Worm (Caenorhabditis elegans) whole organism, early embryonic: ENCODE data around the gene F31B9.2.

Experiments used
- F13C5.2 ChIP-seq: sonication (generic microtip); optimal IDR thresholded peaks from 2 replicates; lab custom pipeline; 2017; ENCODE audit warnings: mild to moderate bottlenecking, missing genetic modification characterization, inconsistent platforms, missing compliant biosample characterization
- ama-1 ChIP-seq: fragments of 150-350 bp; optimal IDR thresholded peaks from 2 replicates; lab custom pipeline; 2014
- ceh-36 ChIP-seq: sonication (generic microtip); optimal IDR thresholded peaks from 2 replicates; lab custom pipeline; 2016; ENCODE audit warnings: missing genetic modification characterization, inconsistent platforms, missing compliant biosample characterization
- ets-7 ChIP-seq: sonication (generic microtip); optimal IDR thresholded peaks from 2 replicates; lab custom pipeline; 2016; ENCODE audit warnings: missing genotype, missing genetic modification characterization, missing compliant biosample characterization
- hmg-4 ChIP-seq: fragments of 200-800 bp; sonication (Bioruptor generic); optimal IDR thresholded peaks from 2 replicates; lab custom pipeline; 2018; ENCODE audit warnings: mild to moderate bottlenecking, missing genetic modification characterization, missing compliant biosample characterization
- hnd-1 ChIP-seq: sonication (generic microtip); optimal IDR thresholded peaks from 2 replicates; lab custom pipeline; 2016; ENCODE audit warnings: missing genetic modification characterization, missing compliant biosample characterization
- pes-1 ChIP-seq: fragments of 200-800 bp; sonication (Bioruptor generic); IDR thresholded peaks from 2 replicates; pipeline ENCODE4 v1.3.6; 2022; ENCODE audit warnings: missing genetic modification reagents, missing genetic modification characterization, missing compliant biosample characterization
- scrt-1 ChIP-seq: fragments of 200-800 bp; sonication (Bioruptor generic); IDR thresholded peaks from 2 replicates; pipeline ENCODE4 v1.3.6; 2022; ENCODE audit warnings: missing genetic modification characterization, missing compliant biosample characterization
- sea-1 ChIP-seq: fragments of 200-800 bp; sonication (Bioruptor generic); conservative IDR thresholded peaks from 2 replicates; pipeline ENCODE4 v1.3.6; 2022; ENCODE audit warnings: missing genetic modification characterization, missing compliant biosample characterization
- tbx-11 ChIP-seq: fragments of 200-800 bp; sonication (Bioruptor generic); IDR thresholded peaks from 2 replicates; pipeline ENCODE4 v1.3.6; 2022; ENCODE audit warnings: missing genetic modification characterization, missing compliant biosample characterization

DNA sequence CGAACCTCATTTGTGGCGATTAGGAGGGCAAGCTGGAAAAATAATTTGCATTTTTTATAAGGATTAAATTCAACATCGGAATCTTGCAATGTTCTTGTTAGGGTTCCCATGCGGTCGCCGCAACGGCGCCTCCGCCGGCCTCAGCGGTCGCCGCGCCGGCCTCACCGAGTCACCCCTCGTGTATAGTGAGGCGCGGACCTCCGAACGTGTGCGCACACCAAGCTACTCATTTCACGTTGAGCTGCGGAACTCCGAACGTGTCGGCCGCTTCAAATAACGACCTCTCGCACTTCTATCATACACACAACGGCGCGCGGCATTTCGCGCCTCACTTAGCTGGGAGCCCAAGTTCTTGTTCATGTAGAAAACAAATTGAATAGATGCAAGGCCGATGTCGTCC is 20.7 kb downstream of the F31B9.2 start:
- no peak for TF ChIP-seq hmg-4 (GFP tag; lab: Kevin White, UChicago)
- no peak for TF ChIP-seq tbx-11 (GFP tag; lab: Robert Waterston, UW)
- no peak for TF ChIP-seq ama-1
- no peak for TF ChIP-seq hnd-1 (tag; lab: Kevin White, UChicago)
- no peak for TF ChIP-seq pes-1 (GFP tag; lab: Robert Waterston, UW)
- TF ChIP-seq sea-1: no peak
- no peak for TF ChIP-seq scrt-1 (GFP tag; lab: Robert Waterston, UW)
- no peak for TF ChIP-seq ceh-36 (tag; lab: Kevin White, UChicago)
- TF ChIP-seq ets-7 (tag; lab: Kevin White, UChicago): no peak
- TF ChIP-seq F13C5.2 (tag; lab: Kevin White, UChicago): no peak
